Worm (Caenorhabditis elegans): ENCODE data around the gene C44B9.2.

DNA sequence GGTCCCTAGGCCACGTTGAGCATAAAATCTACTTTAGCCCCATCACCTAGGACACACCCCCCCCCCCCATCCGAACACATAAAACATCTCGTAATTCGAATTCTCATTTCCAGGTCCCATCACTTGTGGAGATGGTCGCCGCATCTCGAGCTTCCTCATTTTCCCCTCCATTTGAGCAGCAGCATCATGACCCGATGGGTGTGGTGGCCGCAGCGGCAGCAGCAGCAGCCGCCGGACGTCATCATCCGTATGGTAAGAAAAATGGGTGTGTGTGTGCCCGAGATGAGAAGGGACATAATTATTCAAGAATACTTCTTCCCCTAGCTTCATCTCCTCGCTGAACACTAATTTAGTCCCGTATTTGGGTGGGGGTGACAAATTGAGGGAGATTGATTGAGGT, 46.2 kb downstream of the C44B9.2 start:
- TF ChIP-seq fos-1 (tag; optimal IDR thresholded peaks at IDR 0.05): no peak
- no peak for TF ChIP-seq nhr-12 (tag; optimal IDR thresholded peaks at IDR 0.05)
- no peak for TF ChIP-seq fkh-2 (tag; optimal IDR thresholded peaks at IDR 0.05)
- no peak for TF ChIP-seq lin-15B (tag; optimal IDR thresholded peaks at IDR 0.05)
- no peak for TF ChIP-seq nhr-43 (tag; optimal IDR thresholded peaks at IDR 0.05; ENCODE audit: poor library complexity, severe bottlenecking)
- TF ChIP-seq zag-1 (tag; optimal IDR thresholded peaks at IDR 0.05): no peak
- no peak for TF ChIP-seq elt-1 (tag; optimal IDR thresholded peaks at IDR 0.05)
- TF ChIP-seq tbx-2 (tag; optimal IDR thresholded peaks at IDR 0.05): no peak
- no peak for TF ChIP-seq unc-39 (tag; optimal IDR thresholded peaks at IDR 0.05)

Measured in whole organism, L3 larva.